Fruit fly (Drosophila melanogaster) whole organism, embryonic: ENCODE measurements around the gene CG12017.

ENCODE experiments used
- CG10462 ChIP-seq: fragments of 200-800 bp; sonication (Bioruptor generic); optimal IDR thresholded peaks from 2 replicates; lab custom pipeline; 2016; ENCODE audit warnings: missing biosample characterization, missing genetic modification characterization
- CG11695 ChIP-seq: fragments of 200-800 bp; sonication (Bioruptor generic); IDR thresholded peaks from 3 replicates; pipeline ENCODE4 v1.3.6; 2022; ENCODE audit warnings: missing biosample characterization, missing genetic modification characterization
- CG12071 ChIP-seq: fragments of 200-800 bp; sonication (Bioruptor generic); optimal IDR thresholded peaks from 3 replicates; lab custom pipeline; 2018; ENCODE audit warnings: missing biosample characterization, mild to moderate bottlenecking, missing genetic modification characterization
- CG12219 ChIP-seq: fragments of 200-800 bp; sonication (Bioruptor generic); optimal IDR thresholded peaks from 3 replicates; lab custom pipeline; 2018; ENCODE audit warnings: missing biosample characterization, mild to moderate bottlenecking, missing genetic modification characterization
- CG13296 ChIP-seq: fragments of 200-800 bp; sonication (Bioruptor generic); optimal IDR thresholded peaks from 3 replicates; lab custom pipeline; 2018; ENCODE audit warnings: missing biosample characterization, mild to moderate bottlenecking, missing genetic modification characterization
- CG13775 ChIP-seq: fragments of 200-800 bp; sonication (Bioruptor generic); optimal IDR thresholded peaks from 3 replicates; lab custom pipeline; 2017; ENCODE audit warnings: missing biosample characterization, mild to moderate bottlenecking, missing genetic modification characterization
- CG14014 ChIP-seq: fragments of 200-800 bp; sonication (Bioruptor generic); IDR thresholded peaks from 2 replicates; pipeline ENCODE4 v1.3.6; 2022; ENCODE audit warnings: missing biosample characterization, missing genetic modification characterization
- CG14860 ChIP-seq: fragments of 200-800 bp; sonication (Bioruptor generic); IDR thresholded peaks from 3 replicates; pipeline ENCODE4 v1.3.6; 2022; ENCODE audit warnings: missing biosample characterization, missing genetic modification characterization; ENCODE audit not compliant: partially characterized antibody
- CG1647 ChIP-seq: fragments of 200-800 bp; sonication (Bioruptor generic); optimal IDR thresholded peaks from 3 replicates; lab custom pipeline; 2016; ENCODE audit warnings: missing biosample characterization, missing genetic modification characterization
- CG18011 ChIP-seq: fragments of 200-800 bp; sonication (Bioruptor generic); optimal IDR thresholded peaks from 2 replicates; lab custom pipeline; 2017; ENCODE audit warnings: missing biosample characterization, missing genetic modification characterization, mild to moderate bottlenecking, moderate library complexity, missing genotype
- CG31388 ChIP-seq: fragments of 200-800 bp; sonication (Bioruptor generic); optimal IDR thresholded peaks from 2 replicates; lab custom pipeline; 2016; ENCODE audit warnings: missing biosample characterization, missing genetic modification characterization
- CG3281 ChIP-seq: fragments of 200-800 bp; sonication (Bioruptor generic); optimal IDR thresholded peaks from 3 replicates; lab custom pipeline; 2017; ENCODE audit warnings: missing biosample characterization, mild to moderate bottlenecking, missing genetic modification characterization
- CG34422 ChIP-seq: fragments of 200-800 bp; sonication (Bioruptor generic); IDR thresholded peaks from 3 replicates; pipeline ENCODE4 v1.3.6; 2022; ENCODE audit warnings: missing biosample characterization, missing genetic modification characterization
- CG3838 ChIP-seq: fragments of 200-800 bp; sonication (Bioruptor generic); optimal IDR thresholded peaks from 3 replicates; lab custom pipeline; 2016; ENCODE audit warnings: missing biosample characterization, missing genetic modification characterization
- CG3995 ChIP-seq: fragments of 200-800 bp; sonication (Bioruptor generic); optimal IDR thresholded peaks from 3 replicates; lab custom pipeline; 2016; ENCODE audit warnings: missing biosample characterization, missing genetic modification characterization
- CG4360 ChIP-seq: fragments of 200-800 bp; sonication (Bioruptor generic); IDR thresholded peaks from 2 replicates; pipeline ENCODE4 v1.3.6; 2022; ENCODE audit warnings: missing biosample characterization, missing genetic modification characterization
- CG6765 ChIP-seq: fragments of 200-800 bp; sonication (Bioruptor generic); optimal IDR thresholded peaks from 3 replicates; lab custom pipeline; 2017; ENCODE audit warnings: missing biosample characterization, mild to moderate bottlenecking, missing genetic modification characterization
- CG7839 ChIP-seq: fragments of 200-800 bp; sonication (Bioruptor generic); optimal IDR thresholded peaks from 3 replicates; lab custom pipeline; 2018; ENCODE audit warnings: missing biosample characterization, mild to moderate bottlenecking, missing genetic modification characterization, moderate library complexity
- CG7928 ChIP-seq: fragments of 200-800 bp; sonication (Bioruptor generic); optimal IDR thresholded peaks from 2 replicates; lab custom pipeline; 2017; ENCODE audit warnings: missing biosample characterization, mild to moderate bottlenecking, missing genetic modification characterization
- CG9215 ChIP-seq: fragments of 200-800 bp; sonication (Bioruptor generic); IDR thresholded peaks from 2 replicates; pipeline ENCODE4 v1.3.6; 2022; ENCODE audit warnings: missing biosample characterization, missing genetic modification characterization
- Camta ChIP-seq: fragments of 200-800 bp; sonication (Bioruptor generic); optimal IDR thresholded peaks from 2 replicates; lab custom pipeline; 2016; ENCODE audit warnings: missing biosample characterization, missing genetic modification characterization
- Dip3 ChIP-seq: fragments of 200-800 bp; sonication (Bioruptor generic); optimal IDR thresholded peaks from 3 replicates; lab custom pipeline; 2016; ENCODE audit warnings: missing biosample characterization, missing genetic modification characterization
- E2f2 ChIP-seq: fragments of 200-800 bp; sonication (Bioruptor generic); IDR thresholded peaks from 2 replicates; pipeline ENCODE4 v1.3.6; 2022; ENCODE audit warnings: missing biosample characterization, missing genetic modification characterization
- GATAe ChIP-seq: fragments of 200-800 bp; sonication (Bioruptor generic); conservative IDR thresholded peaks from 2 replicates; pipeline ENCODE4 v1.3.6; 2022; ENCODE audit warnings: missing biosample characterization, missing genetic modification characterization
- Gug ChIP-seq: fragments of 200-800 bp; sonication (Bioruptor generic); IDR thresholded peaks from 4 replicates; pipeline ENCODE4 v1.3.6; 2022; ENCODE audit warnings: missing biosample characterization, missing genetic modification characterization
- MTF-1 ChIP-seq: fragments of 200-800 bp; sonication (Bioruptor generic); optimal IDR thresholded peaks from 2 replicates; lab custom pipeline; 2018; ENCODE audit warnings: missing biosample characterization, mild to moderate bottlenecking, missing genetic modification characterization, borderline replicate concordance
- Med ChIP-seq: fragments of 200-800 bp; sonication (Bioruptor generic); peaks from one replicate; lab custom pipeline; 2016; ENCODE audit warnings: missing biosample characterization, missing genetic modification characterization, mild to moderate bottlenecking, inconsistent platforms, moderate library complexity
- NK7.1 ChIP-seq: fragments of 200-800 bp; sonication (Bioruptor generic); optimal IDR thresholded peaks from 3 replicates; lab custom pipeline; 2016; ENCODE audit warnings: missing biosample characterization, missing genetic modification characterization
- Nf-YB ChIP-seq: fragments of 200-800 bp; sonication (Bioruptor generic); optimal IDR thresholded peaks from 3 replicates; lab custom pipeline; 2019; ENCODE audit warnings: missing biosample characterization, mild to moderate bottlenecking, missing genetic modification characterization, moderate library complexity
- Nf-YC ChIP-seq: fragments of 200-800 bp; optimal IDR thresholded peaks from 3 replicates; lab custom pipeline; 2019; ENCODE audit warnings: missing biosample characterization, mild to moderate bottlenecking, missing genetic modification characterization, moderate library complexity
- PHDP ChIP-seq: fragments of 200-800 bp; sonication (Bioruptor generic); optimal IDR thresholded peaks from 3 replicates; lab custom pipeline; 2018; ENCODE audit warnings: missing biosample characterization, mild to moderate bottlenecking, missing genetic modification characterization, moderate library complexity
- Scr ChIP-seq: fragments of 200-800 bp; sonication (Bioruptor generic); IDR thresholded peaks from 2 replicates; pipeline ENCODE4 v1.3.6; 2022; ENCODE audit warnings: missing biosample characterization, missing genetic modification characterization; ENCODE audit not compliant: partially characterized antibody
- amos ChIP-seq: fragments of 200-800 bp; sonication (Bioruptor generic); IDR thresholded peaks from 2 replicates; pipeline ENCODE4 v1.3.6; 2022; ENCODE audit warnings: missing biosample characterization, missing genetic modification characterization; ENCODE audit not compliant: partially characterized antibody
- ato ChIP-seq: fragments of 200-800 bp; sonication (Bioruptor generic); IDR thresholded peaks from 2 replicates; pipeline ENCODE4 v1.3.6; 2022; ENCODE audit warnings: missing biosample characterization, missing genetic modification characterization; ENCODE audit not compliant: partially characterized antibody
- btn ChIP-seq: fragments of 200-800 bp; sonication (Bioruptor generic); optimal IDR thresholded peaks from 2 replicates; lab custom pipeline; 2016; ENCODE audit warnings: missing biosample characterization, missing genetic modification characterization
- chinmo ChIP-seq: fragments of 200-800 bp; sonication (Bioruptor generic); IDR thresholded peaks from 4 replicates; pipeline ENCODE4 v1.3.6; 2022; ENCODE audit warnings: missing biosample characterization, missing genetic modification characterization; ENCODE audit not compliant: partially characterized antibody
- dan ChIP-seq: fragments of 200-800 bp; sonication (Bioruptor generic); IDR thresholded peaks from 2 replicates; pipeline ENCODE4 v1.3.6; 2022; ENCODE audit warnings: missing biosample characterization, missing genetic modification characterization
- ems ChIP-seq: fragments of 200-800 bp; sonication (Bioruptor generic); optimal IDR thresholded peaks from 3 replicates; lab custom pipeline; 2016; ENCODE audit warnings: missing biosample characterization, missing genetic modification characterization
- jigr1 ChIP-seq: fragments of 200-800 bp; sonication (Bioruptor generic); IDR thresholded peaks from 3 replicates; pipeline ENCODE4 v1.3.6; 2022; ENCODE audit warnings: missing biosample characterization, missing genetic modification characterization
- maf-S ChIP-seq: fragments of 200-800 bp; sonication (Bioruptor generic); optimal IDR thresholded peaks from 2 replicates; lab custom pipeline; 2016; ENCODE audit warnings: missing biosample characterization, missing genetic modification characterization
- mirr ChIP-seq: fragments of 200-800 bp; sonication (Bioruptor generic); optimal IDR thresholded peaks from 3 replicates; lab custom pipeline; 2018; ENCODE audit warnings: missing biosample characterization, mild to moderate bottlenecking, missing genetic modification characterization
- nerfin-2 ChIP-seq: fragments of 200-800 bp; sonication (Bioruptor generic); IDR thresholded peaks from 2 replicates; pipeline ENCODE4 v1.3.6; 2022; ENCODE audit warnings: missing biosample characterization, missing genetic modification characterization; ENCODE audit not compliant: partially characterized antibody
- pb ChIP-seq: fragments of 200-800 bp; sonication (Bioruptor generic); optimal IDR thresholded peaks from 3 replicates; lab custom pipeline; 2016; ENCODE audit warnings: missing biosample characterization, missing genetic modification characterization
- pros ChIP-seq: fragments of 200-800 bp; sonication (Bioruptor generic); optimal IDR thresholded peaks from 3 replicates; lab custom pipeline; 2019; ENCODE audit warnings: missing biosample characterization, mild to moderate bottlenecking, missing genetic modification characterization, moderate library complexity
- ranshi ChIP-seq: fragments of 200-800 bp; sonication (Bioruptor generic); IDR thresholded peaks from 2 replicates; pipeline ENCODE4 v1.3.6; 2022; ENCODE audit warnings: missing biosample characterization, missing genetic modification characterization
- sens ChIP-seq: fragments of 200-800 bp; sonication (Bioruptor generic); peaks from one replicate; lab custom pipeline; 2016; ENCODE audit warnings: missing biosample characterization, missing genetic modification characterization
- sob ChIP-seq: fragments of 200-800 bp; sonication (Bioruptor generic); IDR thresholded peaks from 2 replicates; pipeline ENCODE4 v1.3.6; 2022; ENCODE audit warnings: missing biosample characterization, missing genetic modification characterization
- toy ChIP-seq: fragments of 200-800 bp; sonication (Bioruptor generic); IDR thresholded peaks from 2 replicates; pipeline ENCODE4 v1.3.6; 2022; ENCODE audit warnings: missing biosample characterization, missing genetic modification characterization
- zfh1 ChIP-seq: fragments of 200-800 bp; sonication (Bioruptor generic); IDR thresholded peaks from 3 replicates; pipeline ENCODE4 v1.3.6; 2022; ENCODE audit warnings: missing biosample characterization, missing genetic modification characterization
- zfh2 ChIP-seq: fragments of 200-800 bp; sonication (Bioruptor generic); optimal IDR thresholded peaks from 2 replicates; lab custom pipeline; 2016; ENCODE audit warnings: missing biosample characterization, missing genetic modification characterization

The CG12017 gene

DNA sequence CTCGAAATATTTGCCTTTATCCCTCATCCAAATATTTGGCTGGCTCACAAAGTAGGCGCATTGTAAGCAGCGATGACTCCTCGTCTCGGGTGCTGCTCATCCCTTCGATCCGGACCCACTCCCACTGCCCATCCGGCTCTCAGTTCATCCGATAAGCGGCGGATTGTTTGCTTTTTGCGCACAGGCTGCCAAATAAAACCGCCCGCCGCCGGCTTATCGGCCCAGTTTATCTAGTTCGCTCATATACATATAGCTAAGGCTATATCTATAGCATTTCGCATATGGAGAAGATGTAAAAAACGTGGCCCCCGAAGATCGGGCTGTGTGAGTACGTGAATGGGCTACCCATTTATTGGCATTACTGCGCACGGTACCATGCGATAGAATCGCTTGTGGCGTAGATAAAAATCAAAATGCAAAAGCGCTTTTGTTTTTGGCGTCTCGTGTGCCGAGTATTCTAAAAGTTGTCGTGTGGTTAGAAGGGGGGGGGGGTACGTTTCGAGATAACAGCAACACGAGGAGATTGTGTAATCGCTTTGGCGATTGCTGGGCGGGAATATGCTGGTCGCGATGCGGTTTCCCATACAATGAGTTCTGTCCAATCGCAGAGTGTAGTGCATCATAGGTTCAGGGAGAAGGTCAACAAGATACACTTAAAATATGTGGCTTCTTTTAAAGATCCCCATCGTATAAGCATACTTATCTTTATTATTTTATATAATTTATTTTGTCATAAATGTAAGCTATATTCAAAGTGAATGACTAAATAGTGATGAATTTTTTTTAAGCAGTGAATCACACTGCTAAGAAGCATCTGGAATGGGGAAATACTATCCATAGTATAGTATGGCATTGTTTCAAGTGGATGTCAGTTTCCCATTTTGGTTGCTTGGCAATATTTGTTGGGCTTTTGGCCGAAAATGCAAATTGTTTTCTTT, 28.9 kb downstream of the CG12017 start (continued):
- TF ChIP-seq pb (GFP tag; lab: Kevin White, UChicago) (no peak), CG9215 (no peak), CG6765 (GFP tag; lab: Kevin White, UChicago) (peak; percentile 36), ems (GFP tag; lab: Kevin White, UChicago) (no peak), mirr (peak; percentile 26), CG13775 (GFP tag; lab: Kevin White, UChicago) (no peak), CG12219 (GFP tag; lab: Kevin White, UChicago) (no peak), CG14860 (GFP tag; lab: Robert Waterston, UW) (no peak), CG7928 (GFP tag; lab: Kevin White, UChicago) (no peak), btn (GFP tag; lab: Kevin White, UChicago) (no peak), sob (GFP tag; lab: Robert Waterston, UW) (no peak), GATAe (no peak; the same call in 1 of the 2 replicates), CG3838 (GFP tag; lab: Kevin White, UChicago) (no peak), CG3281 (no peak), E2f2 (GFP tag; lab: Robert Waterston, UW) (no peak), CG1647 (no peak), CG14014 (GFP tag; lab: Robert Waterston, UW) (no peak), Nf-YB (GFP tag; lab: Kevin White, UChicago) (no peak), toy (GFP tag; lab: Robert Waterston, UW) (no peak), CG3995 (no peak), ranshi (no peak), Dip3 (GFP tag; lab: Kevin White, UChicago) (no peak), zfh1 (GFP tag; lab: Robert Waterston, UW) (no peak), pros (GFP tag; lab: Kevin White, UChicago) (no peak), CG10462 (GFP tag; lab: Kevin White, UChicago) (no peak), Nf-YC (tag; lab: Kevin White, UChicago) (peak; percentile 95), nerfin-2 (GFP tag; lab: Robert Waterston, UW) (no peak), Med (GFP tag; lab: Kevin White, UChicago) (peak; percentile 75), Scr (GFP tag; lab: Robert Waterston, UW) (no peak), MTF-1 (peak; percentile 99), zfh2 (no peak), dan (GFP tag; lab: Robert Waterston, UW) (no peak), NK7.1 (GFP tag; lab: Kevin White, UChicago) (no peak), CG31388 (GFP tag; lab: Kevin White, UChicago) (no peak), CG11695 (GFP tag; lab: Robert Waterston, UW) (no peak), CG18011 (GFP tag; lab: Kevin White, UChicago) (no peak), PHDP (tag; lab: Kevin White, UChicago) (no peak), CG4360 (GFP tag; lab: Robert Waterston, UW) (no peak), CG7839 (tag; lab: Kevin White, UChicago) (no peak), CG12071 (GFP tag; lab: Kevin White, UChicago) (no peak), sens (GFP tag; lab: Kevin White, UChicago) (peak; percentile 20), Camta (GFP tag; lab: Kevin White, UChicago) (no peak), maf-S (GFP tag; lab: Kevin White, UChicago) (no peak), Gug (GFP tag; lab: Robert Waterston, UW) (no peak), jigr1 (GFP tag; lab: Robert Waterston, UW) (no peak), CG13296 (GFP tag; lab: Kevin White, UChicago) (peak; percentile 24), chinmo (GFP tag; lab: Robert Waterston, UW) (peak; percentile 86; the same call in 1 of the 4 replicates), ato (GFP tag; lab: Robert Waterston, UW) (no peak), amos (GFP tag; lab: Robert Waterston, UW) (no peak), CG34422 (no peak)
